Fruit fly (Drosophila melanogaster): Measurements from ENCODE around the gene Pfdn5.

Gene Pfdn5

dm6 chr3R:22468829-22469487, 17.9 kb upstream of the Pfdn5 start (continued):
- TF ChIP-seq Mio (GFP tag; optimal IDR thresholded peaks at IDR 0.05) (no peak), sv (GFP tag; optimal IDR thresholded peaks at IDR 0.05) (peak; percentile 69), CG32264 (GFP tag; optimal IDR thresholded peaks at IDR 0.05) (peak; percentile 6), brk (GFP tag; optimal IDR thresholded peaks at IDR 0.05) (no peak), rgr (GFP tag; optimal IDR thresholded peaks at IDR 0.05) (peak; percentile 59), sage (GFP tag; optimal IDR thresholded peaks at IDR 0.05) (no peak), OdsH (GFP tag; optimal IDR thresholded peaks at IDR 0.05) (peak; percentile 43), h (GFP tag; optimal IDR thresholded peaks at IDR 0.05) (peak; percentile 74)

dm6 chr3R:22470064-22470463, 16.8 kb upstream of the Pfdn5 start:
- TF ChIP-seq Sp1 (GFP tag; optimal IDR thresholded peaks at IDR 0.05) (no peak), ey (GFP tag; optimal IDR thresholded peaks at IDR 0.05) (no peak), psq (GFP tag; optimal IDR thresholded peaks at IDR 0.05) (no peak), sv (GFP tag; optimal IDR thresholded peaks at IDR 0.05) (no peak), Dif (GFP tag; optimal IDR thresholded peaks at IDR 0.05; ENCODE audit: partially characterized antibody) (no peak), CrebA (GFP tag; optimal IDR thresholded peaks at IDR 0.05; ENCODE audit: borderline replicate concordance) (no peak), pan (optimal IDR thresholded peaks at IDR 0.05) (no peak), jim (GFP tag; optimal IDR thresholded peaks at IDR 0.05) (no peak), woc (GFP tag; optimal IDR thresholded peaks at IDR 0.05) (no peak), sage (GFP tag; optimal IDR thresholded peaks at IDR 0.05) (no peak), Abd-B (GFP tag; optimal IDR thresholded peaks at IDR 0.05) (no peak), rgr (GFP tag; optimal IDR thresholded peaks at IDR 0.05) (no peak)

- TF ChIP-seq psq (GFP tag; optimal IDR thresholded peaks at IDR 0.05) (no peak), Dif (GFP tag; optimal IDR thresholded peaks at IDR 0.05; ENCODE audit: partially characterized antibody) (no peak), N (GFP tag; optimal IDR thresholded peaks at IDR 0.05) (no peak), brk (GFP tag; optimal IDR thresholded peaks at IDR 0.05) (no peak), jim (GFP tag; optimal IDR thresholded peaks at IDR 0.05) (no peak), fru (GFP tag; optimal IDR thresholded peaks at IDR 0.05) (no peak), foxo (GFP tag; optimal IDR thresholded peaks at IDR 0.05) (no peak), br (GFP tag; optimal IDR thresholded peaks at IDR 0.05) (no peak), Rel (GFP tag; optimal IDR thresholded peaks at IDR 0.05) (no peak), Rel (tag; optimal IDR thresholded peaks at IDR 0.05) (no peak), CrebA (GFP tag; optimal IDR thresholded peaks at IDR 0.05; ENCODE audit: borderline replicate concordance) (no peak)
Measured at dm6 chr3R:22483537-22483936, 3.3 kb upstream of the Pfdn5 start.

- no peak for TF ChIP-seq dmrt93B (GFP tag; optimal IDR thresholded peaks at IDR 0.05)
- no peak for TF ChIP-seq fru (GFP tag; optimal IDR thresholded peaks at IDR 0.05)
- TF ChIP-seq N (GFP tag; optimal IDR thresholded peaks at IDR 0.05), result no peak
- no peak for TF ChIP-seq dsf (GFP tag; optimal IDR thresholded peaks at IDR 0.05; ENCODE audit: borderline replicate concordance)
- TF ChIP-seq psq (GFP tag; optimal IDR thresholded peaks at IDR 0.05), result no peak
- TF ChIP-seq CG9705 (GFP tag; optimal IDR thresholded peaks at IDR 0.05), result no peak
- TF ChIP-seq jim (GFP tag; optimal IDR thresholded peaks at IDR 0.05), result no peak
- no peak for TF ChIP-seq sage (GFP tag; optimal IDR thresholded peaks at IDR 0.05)
- no peak for TF ChIP-seq tai (GFP tag; optimal IDR thresholded peaks at IDR 0.05)
- TF ChIP-seq Jra (GFP tag; optimal IDR thresholded peaks at IDR 0.05), result no peak
- TF ChIP-seq sv (GFP tag; optimal IDR thresholded peaks at IDR 0.05), result no peak
- TF ChIP-seq dl (GFP tag; optimal IDR thresholded peaks at IDR 0.05; ENCODE audit: insufficient read depth in 1 of 2, partially characterized antibody in 2 of 2), result no peak
- TF ChIP-seq CrebA (GFP tag; optimal IDR thresholded peaks at IDR 0.05; ENCODE audit: borderline replicate concordance), result no peak
- no peak for TF ChIP-seq lola (GFP tag; optimal IDR thresholded peaks at IDR 0.05)
- no peak for TF ChIP-seq woc (GFP tag; optimal IDR thresholded peaks at IDR 0.05)
- no peak for TF ChIP-seq h (GFP tag; optimal IDR thresholded peaks at IDR 0.05)
Measured at dm6 chr3R:22488855-22489254, 2.0 kb downstream of the Pfdn5 start, which contains the start of gene CG5376. CG5376 (minus strand) TSS chr3R:22488955.
